Fruit fly (Drosophila melanogaster): ENCODE measurements around the gene CG12608.

Gene CG12608

DNA sequence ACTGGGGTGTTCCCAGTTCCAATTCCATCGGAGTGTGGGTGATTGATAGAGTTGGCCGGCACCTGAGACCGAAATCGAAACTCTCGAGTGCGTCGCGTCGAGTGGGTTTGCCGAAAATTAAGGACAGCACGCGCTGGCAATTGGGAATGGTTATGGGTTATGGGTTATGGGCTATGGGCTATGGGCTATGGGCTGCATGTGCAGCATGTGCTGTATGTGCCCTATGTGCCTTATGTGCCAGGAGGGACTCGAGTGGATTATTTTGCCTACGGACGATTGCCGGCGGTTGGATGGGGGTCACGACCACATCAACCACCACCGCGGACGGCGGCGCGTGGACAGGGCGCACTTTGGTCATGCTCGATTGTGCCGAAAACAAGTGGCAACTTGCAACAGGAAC, 25.7 kb upstream of the CG12608 start:
- TF ChIP-seq pad (GFP tag; optimal IDR thresholded peaks at IDR 0.05): no peak
- no peak for TF ChIP-seq CG7101 (tag; optimal IDR thresholded peaks at IDR 0.05)
- TF ChIP-seq CG14711 (tag; optimal IDR thresholded peaks at IDR 0.05): no peak
- no peak for TF ChIP-seq bab1 (GFP tag; optimal IDR thresholded peaks at IDR 0.05)
- no peak for TF ChIP-seq ovo (GFP tag; optimal IDR thresholded peaks at IDR 0.05)
- TF ChIP-seq CG5204 (GFP tag; optimal IDR thresholded peaks at IDR 0.05): no peak
- no peak for TF ChIP-seq Hr96 (GFP tag; optimal IDR thresholded peaks at IDR 0.05)
- no peak for TF ChIP-seq Clk (GFP tag; optimal IDR thresholded peaks at IDR 0.05)
- no peak for TF ChIP-seq Mnt (GFP tag; optimal IDR thresholded peaks at IDR 0.05)
- TF ChIP-seq CG33017 (tag; optimal IDR thresholded peaks at IDR 0.05): no peak
- TF ChIP-seq Crg-1 (GFP tag; optimal IDR thresholded peaks at IDR 0.05): no peak
- no peak for TF ChIP-seq CG11617 (GFP tag; optimal IDR thresholded peaks at IDR 0.05)
- TF ChIP-seq cnc (optimal IDR thresholded peaks at IDR 0.05): no peak
- no peak for TF ChIP-seq toe (GFP tag; optimal IDR thresholded peaks at IDR 0.05)
- TF ChIP-seq CG12768 (GFP tag; optimal IDR thresholded peaks at IDR 0.05): no peak
- no peak for TF ChIP-seq cic (GFP tag; optimal IDR thresholded peaks at IDR 0.05)
- TF ChIP-seq kay (GFP tag; ENCODE audit: borderline replicate concordance): no peak
- TF ChIP-seq CG1620 (GFP tag; optimal IDR thresholded peaks at IDR 0.05): no peak
- no peak for TF ChIP-seq CG7045 (GFP tag; optimal IDR thresholded peaks at IDR 0.05)
- no peak for TF ChIP-seq tj (GFP tag; optimal IDR thresholded peaks at IDR 0.05)

DNA sequence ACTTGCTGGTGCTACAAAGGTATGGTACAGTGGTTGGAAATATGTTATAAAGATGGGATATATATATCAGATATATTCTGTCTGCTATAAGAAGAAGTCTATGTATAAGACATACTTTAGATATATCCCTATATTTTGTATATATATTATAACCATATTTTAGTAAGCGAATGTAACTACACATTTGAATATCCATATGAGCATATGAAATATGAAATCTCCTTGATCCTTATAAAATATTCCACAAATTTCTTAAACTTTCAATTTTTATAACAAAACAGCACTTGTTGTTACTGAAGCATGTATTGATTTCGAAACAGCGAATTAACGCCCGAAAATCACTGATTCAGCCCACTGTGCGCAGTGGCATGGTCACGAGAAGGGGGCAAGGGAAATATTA, 20.0 kb upstream of the CG12608 start:
- TF ChIP-seq cnc (optimal IDR thresholded peaks at IDR 0.05) (no peak), CG5204 (GFP tag; optimal IDR thresholded peaks at IDR 0.05) (no peak), CG14711 (tag; optimal IDR thresholded peaks at IDR 0.05) (no peak), CG33017 (tag; optimal IDR thresholded peaks at IDR 0.05) (no peak), CG7101 (tag; optimal IDR thresholded peaks at IDR 0.05) (no peak), CG12768 (GFP tag; optimal IDR thresholded peaks at IDR 0.05) (no peak), CG1620 (GFP tag; optimal IDR thresholded peaks at IDR 0.05) (no peak), kay (GFP tag; ENCODE audit: borderline replicate concordance) (no peak), bab1 (GFP tag; optimal IDR thresholded peaks at IDR 0.05) (no peak), Mnt (GFP tag; optimal IDR thresholded peaks at IDR 0.05) (no peak), pad (GFP tag; optimal IDR thresholded peaks at IDR 0.05) (no peak), cic (GFP tag; optimal IDR thresholded peaks at IDR 0.05) (no peak), ovo (GFP tag; optimal IDR thresholded peaks at IDR 0.05) (no peak), Hr96 (GFP tag; optimal IDR thresholded peaks at IDR 0.05) (no peak)

DNA sequence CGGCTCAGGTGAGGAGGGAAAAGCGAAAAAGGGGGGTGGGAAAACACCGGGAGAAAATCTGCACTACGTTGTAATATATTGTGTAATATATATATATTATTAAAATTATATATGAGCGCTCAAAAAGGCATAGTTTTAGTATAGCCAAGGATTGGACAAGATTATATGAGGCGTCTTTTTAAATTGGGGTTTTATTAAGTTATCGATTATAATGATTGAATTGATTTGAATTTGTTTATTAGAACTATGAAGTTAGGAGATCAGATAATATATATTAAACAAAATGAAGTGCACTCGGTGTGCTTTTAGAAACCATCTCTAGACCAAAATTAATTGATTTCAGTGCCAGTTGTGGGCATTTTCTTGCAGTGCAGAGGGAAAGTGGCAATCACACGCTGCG, 19.2 kb upstream of the CG12608 start:
- TF ChIP-seq CG5204 (GFP tag; optimal IDR thresholded peaks at IDR 0.05): no peak
- no peak for TF ChIP-seq ovo (GFP tag; optimal IDR thresholded peaks at IDR 0.05)
- no peak for TF ChIP-seq cnc (optimal IDR thresholded peaks at IDR 0.05)
- no peak for TF ChIP-seq CG12768 (GFP tag; optimal IDR thresholded peaks at IDR 0.05)
- TF ChIP-seq CG14711 (tag; optimal IDR thresholded peaks at IDR 0.05): no peak

DNA sequence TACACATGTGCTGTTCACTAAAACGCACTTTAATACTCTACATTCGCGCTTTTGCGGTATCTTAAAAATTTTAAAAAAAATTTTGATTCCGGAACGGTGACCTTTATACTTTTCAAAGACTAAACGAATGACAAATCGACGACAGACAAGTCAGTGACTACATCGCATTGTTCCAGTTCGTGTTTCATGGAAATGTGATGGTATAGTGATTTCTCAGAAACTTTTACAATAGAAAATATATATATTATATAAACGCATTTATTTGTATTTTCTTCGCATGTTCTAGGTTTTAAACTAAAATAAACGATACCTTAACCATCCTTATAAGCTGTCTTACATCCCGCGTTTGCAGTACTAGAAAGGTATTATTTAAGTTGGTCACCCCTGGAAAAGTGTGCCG, 16.5 kb upstream of the CG12608 start, which contains the start of gene Pp1-13C:
TSS of gene Pp1-13C (minus strand) at position 101 of the 400 bp plus-strand sequence.
- TF ChIP-seq CG5204 (GFP tag; optimal IDR thresholded peaks at IDR 0.05) (no peak), ovo (GFP tag; optimal IDR thresholded peaks at IDR 0.05) (no peak), CG12768 (GFP tag; optimal IDR thresholded peaks at IDR 0.05) (no peak), Mnt (GFP tag; optimal IDR thresholded peaks at IDR 0.05) (no peak), bab1 (GFP tag; optimal IDR thresholded peaks at IDR 0.05) (no peak), CG7045 (GFP tag; optimal IDR thresholded peaks at IDR 0.05) (no peak), Crg-1 (GFP tag; optimal IDR thresholded peaks at IDR 0.05) (no peak), CG33017 (tag; optimal IDR thresholded peaks at IDR 0.05) (no peak), CG1620 (GFP tag; optimal IDR thresholded peaks at IDR 0.05) (no peak), CG14711 (tag; optimal IDR thresholded peaks at IDR 0.05) (no peak), CG7101 (tag; optimal IDR thresholded peaks at IDR 0.05) (no peak), CG11617 (GFP tag; optimal IDR thresholded peaks at IDR 0.05) (no peak), Hr96 (GFP tag; optimal IDR thresholded peaks at IDR 0.05) (no peak), Clk (GFP tag; optimal IDR thresholded peaks at IDR 0.05) (no peak), pad (GFP tag; optimal IDR thresholded peaks at IDR 0.05) (no peak), tj (GFP tag; optimal IDR thresholded peaks at IDR 0.05) (no peak), toe (GFP tag; optimal IDR thresholded peaks at IDR 0.05) (no peak)

DNA sequence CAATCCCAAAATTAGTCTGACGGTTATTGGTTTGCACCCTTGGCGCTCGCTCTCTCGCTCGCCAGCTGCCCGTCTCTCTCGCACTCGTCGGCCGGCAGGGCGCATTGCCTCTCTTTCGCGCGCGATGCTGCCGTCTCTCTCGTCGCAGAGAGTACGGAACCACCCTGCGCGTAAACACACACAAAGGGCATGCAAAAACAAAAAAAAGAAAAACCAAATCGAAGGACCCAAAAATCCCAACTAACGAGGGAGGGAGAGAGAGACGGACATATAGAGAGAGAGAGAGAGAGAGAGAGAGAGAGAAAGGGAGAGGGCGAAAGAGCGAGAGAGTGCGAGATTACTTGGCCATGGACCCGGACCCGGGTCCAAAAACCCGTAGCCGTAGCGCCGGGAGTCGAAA, 12.0 kb upstream of the CG12608 start:
- TF ChIP-seq ovo (GFP tag; optimal IDR thresholded peaks at IDR 0.05): no peak
- TF ChIP-seq Crg-1 (GFP tag; optimal IDR thresholded peaks at IDR 0.05): no peak
- TF ChIP-seq cnc (optimal IDR thresholded peaks at IDR 0.05): no peak
- TF ChIP-seq tj (GFP tag; optimal IDR thresholded peaks at IDR 0.05): no peak
- no peak for TF ChIP-seq Hr96 (GFP tag; optimal IDR thresholded peaks at IDR 0.05)
- no peak for TF ChIP-seq CG12768 (GFP tag; optimal IDR thresholded peaks at IDR 0.05)
- TF ChIP-seq CG5204 (GFP tag; optimal IDR thresholded peaks at IDR 0.05): no peak
- TF ChIP-seq pad (GFP tag; optimal IDR thresholded peaks at IDR 0.05): no peak
- TF ChIP-seq Mnt (GFP tag; optimal IDR thresholded peaks at IDR 0.05): no peak
- no peak for TF ChIP-seq kay (GFP tag; ENCODE audit: borderline replicate concordance)
- TF ChIP-seq Clk (GFP tag; optimal IDR thresholded peaks at IDR 0.05): no peak

DNA sequence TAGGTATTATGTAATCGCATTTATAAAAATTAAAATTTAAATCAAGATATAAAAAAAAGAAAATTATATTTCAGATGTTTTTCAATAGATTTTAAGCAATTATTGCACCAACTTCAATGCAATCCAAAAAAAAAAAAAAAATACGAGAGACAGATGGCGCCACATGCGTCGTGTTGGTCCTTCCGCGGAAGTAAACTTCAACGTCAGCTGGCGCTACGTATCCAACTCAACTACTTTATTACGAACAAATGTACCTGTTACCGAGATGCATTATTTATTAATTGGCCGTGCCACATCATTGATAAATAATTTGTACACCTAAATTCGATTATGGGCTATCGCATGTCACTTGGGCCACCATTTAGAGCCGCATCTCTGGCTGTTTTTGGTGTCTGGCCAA, 9.2 kb upstream of the CG12608 start:
- no peak for TF ChIP-seq CG5204 (GFP tag; optimal IDR thresholded peaks at IDR 0.05)
- no peak for TF ChIP-seq CG11617 (GFP tag; optimal IDR thresholded peaks at IDR 0.05)
- TF ChIP-seq kay (GFP tag; ENCODE audit: borderline replicate concordance): no peak
- TF ChIP-seq ovo (GFP tag; optimal IDR thresholded peaks at IDR 0.05): no peak
- TF ChIP-seq cic (GFP tag; optimal IDR thresholded peaks at IDR 0.05): no peak
- TF ChIP-seq CG1620 (GFP tag; optimal IDR thresholded peaks at IDR 0.05): no peak
- no peak for TF ChIP-seq pad (GFP tag; optimal IDR thresholded peaks at IDR 0.05)
- no peak for TF ChIP-seq toe (GFP tag; optimal IDR thresholded peaks at IDR 0.05)

DNA sequence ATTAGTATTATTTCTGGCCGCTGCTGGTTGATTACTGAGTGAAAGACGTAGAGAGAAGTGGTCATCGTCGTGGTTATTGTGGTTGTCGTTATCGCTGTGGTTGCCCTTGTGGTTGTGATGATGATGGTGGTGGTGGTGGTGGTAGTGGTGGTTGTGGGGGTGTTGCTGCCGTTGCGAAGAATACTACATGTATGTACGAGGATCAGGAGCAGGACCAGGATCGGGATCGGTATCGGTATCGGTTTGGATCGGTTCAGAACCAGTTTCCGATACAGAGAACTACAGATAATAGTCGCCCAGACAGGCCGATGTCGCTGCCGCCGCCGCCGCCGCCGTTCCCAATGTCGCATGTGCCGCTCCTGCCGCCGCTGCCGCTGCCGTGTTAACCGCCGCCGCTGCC, 8.3 kb upstream of the CG12608 start:
- TF ChIP-seq kay (GFP tag; ENCODE audit: borderline replicate concordance): no peak
- TF ChIP-seq pad (GFP tag; optimal IDR thresholded peaks at IDR 0.05): no peak
- no peak for TF ChIP-seq Hr96 (GFP tag; optimal IDR thresholded peaks at IDR 0.05)

Data from whole organism, adult.